Fruit fly (Drosophila melanogaster) whole organism, embryonic: Measurements from ENCODE around the gene flr.

Experiments
- CG10147 ChIP-seq: fragments of 200-800 bp; sonication (Bioruptor generic); optimal IDR thresholded peaks from 2 replicates; lab custom pipeline; 2019; ENCODE audit warnings: missing biosample characterization, mild to moderate bottlenecking, missing genetic modification characterization, moderate library complexity
- CG12104 ChIP-seq: fragments of 200-800 bp; sonication (Bioruptor generic); optimal IDR thresholded peaks from 3 replicates; lab custom pipeline; 2016; ENCODE audit warnings: missing biosample characterization, missing genetic modification characterization
- CG13775 ChIP-seq: fragments of 200-800 bp; sonication (Bioruptor generic); optimal IDR thresholded peaks from 3 replicates; lab custom pipeline; 2017; ENCODE audit warnings: missing biosample characterization, mild to moderate bottlenecking, missing genetic modification characterization
- CG15479 ChIP-seq: fragments of 200-800 bp; sonication (Bioruptor generic); optimal IDR thresholded peaks from 3 replicates; lab custom pipeline; 2019; ENCODE audit warnings: missing biosample characterization, mild to moderate bottlenecking, missing genetic modification characterization, moderate library complexity
- CG15514 ChIP-seq: fragments of 200-800 bp; sonication (Bioruptor generic); optimal IDR thresholded peaks from 3 replicates; lab custom pipeline; 2017; ENCODE audit warnings: missing biosample characterization, missing genetic modification characterization, mild to moderate bottlenecking, moderate library complexity, missing genetic modification reagents
- CG17186 ChIP-seq: fragments of 200-800 bp; sonication (Bioruptor generic); optimal IDR thresholded peaks from 3 replicates; lab custom pipeline; 2017; ENCODE audit warnings: missing biosample characterization, missing genetic modification reagents, missing genetic modification characterization
- CG17829 ChIP-seq: fragments of 200-800 bp; optimal IDR thresholded peaks from 2 replicates; lab custom pipeline; 2019; ENCODE audit warnings: missing biosample characterization, mild to moderate bottlenecking, missing genetic modification characterization, moderate library complexity
- CG18262 ChIP-seq: fragments of 200-800 bp; optimal IDR thresholded peaks from 3 replicates; lab custom pipeline; 2019; ENCODE audit warnings: missing biosample characterization, mild to moderate bottlenecking, missing genetic modification characterization, moderate library complexity
- CG18476 ChIP-seq: fragments of 200-800 bp; sonication (Bioruptor generic); optimal IDR thresholded peaks from 2 replicates; lab custom pipeline; 2016; ENCODE audit warnings: missing biosample characterization, mild to moderate bottlenecking, missing genetic modification characterization
- CG2202 ChIP-seq: fragments of 200-800 bp; sonication (Bioruptor generic); optimal IDR thresholded peaks from 2 replicates; lab custom pipeline; 2018; ENCODE audit warnings: missing biosample characterization, mild to moderate bottlenecking, missing genetic modification characterization
- CG3281 ChIP-seq: fragments of 200-800 bp; sonication (Bioruptor generic); optimal IDR thresholded peaks from 3 replicates; lab custom pipeline; 2017; ENCODE audit warnings: missing biosample characterization, mild to moderate bottlenecking, missing genetic modification characterization
- CG33213 ChIP-seq: fragments of 200-800 bp; sonication (Bioruptor generic); optimal IDR thresholded peaks from 3 replicates; lab custom pipeline; 2016; ENCODE audit warnings: missing biosample characterization, missing genetic modification characterization
- CG33557 ChIP-seq: fragments of 200-800 bp; sonication (Bioruptor generic); optimal IDR thresholded peaks from 2 replicates; lab custom pipeline; 2019; ENCODE audit warnings: missing biosample characterization, mild to moderate bottlenecking, missing genetic modification characterization, moderate library complexity
- CG34224 ChIP-seq: fragments of 200-800 bp; sonication (Bioruptor generic); IDR thresholded peaks from 3 replicates; pipeline ENCODE4 v1.3.6; 2022; ENCODE audit warnings: missing biosample characterization, missing genetic modification characterization; ENCODE audit not compliant: partially characterized antibody
- CG3726 ChIP-seq: fragments of 200-800 bp; sonication (Bioruptor generic); IDR thresholded peaks from 3 replicates; pipeline ENCODE4, ENCODE4 v1.3.6; 2022; ENCODE audit warnings: missing biosample characterization, missing genetic modification characterization
- CG3995 ChIP-seq: fragments of 200-800 bp; sonication (Bioruptor generic); optimal IDR thresholded peaks from 3 replicates; lab custom pipeline; 2016; ENCODE audit warnings: missing biosample characterization, missing genetic modification characterization
- CG6813 ChIP-seq: fragments of 200-800 bp; sonication (Bioruptor generic); optimal IDR thresholded peaks from 2 replicates; lab custom pipeline; 2017; ENCODE audit warnings: missing biosample characterization, missing genetic modification characterization, mild to moderate bottlenecking, moderate library complexity, missing genetic modification reagents
- CG8281 ChIP-seq: fragments of 200-800 bp; sonication (Bioruptor generic); optimal IDR thresholded peaks from 2 replicates; lab custom pipeline; 2018; ENCODE audit warnings: missing biosample characterization, mild to moderate bottlenecking, missing genetic modification characterization, moderate library complexity
- CG9727 ChIP-seq: fragments of 200-800 bp; sonication (Bioruptor generic); optimal IDR thresholded peaks from 3 replicates; lab custom pipeline; 2017; ENCODE audit warnings: missing biosample characterization, mild to moderate bottlenecking, missing genetic modification characterization
- Doc2 ChIP-seq: fragments of 200-800 bp; sonication (Bioruptor generic); IDR thresholded peaks from 2 replicates; pipeline ENCODE4 v1.3.6; 2022; ENCODE audit warnings: missing biosample characterization, missing genetic modification characterization
- E2f2 ChIP-seq: fragments of 200-800 bp; sonication (Bioruptor generic); IDR thresholded peaks from 2 replicates; pipeline ENCODE4 v1.3.6; 2022; ENCODE audit warnings: missing biosample characterization, missing genetic modification characterization
- Ets65A ChIP-seq: fragments of 200-800 bp; sonication (Bioruptor generic); peaks from one replicate; lab custom pipeline; 2016; ENCODE audit warnings: missing biosample characterization, missing genetic modification characterization
- GATAe ChIP-seq: fragments of 200-800 bp; sonication (Bioruptor generic); conservative IDR thresholded peaks from 2 replicates; pipeline ENCODE4 v1.3.6; 2022; ENCODE audit warnings: missing biosample characterization, missing genetic modification characterization
- Hey ChIP-seq: fragments of 200-800 bp; sonication (Bioruptor generic); optimal IDR thresholded peaks from 3 replicates; lab custom pipeline; 2018; ENCODE audit warnings: missing biosample characterization, mild to moderate bottlenecking, missing genetic modification characterization
- Max ChIP-seq: fragments of 200-800 bp; sonication (Bioruptor generic); optimal IDR thresholded peaks from 2 replicates; lab custom pipeline; 2016; ENCODE audit warnings: missing biosample characterization, mild to moderate bottlenecking, missing genetic modification characterization
- Meics ChIP-seq: fragments of 200-800 bp; sonication (Bioruptor generic); optimal IDR thresholded peaks from 2 replicates; lab custom pipeline; 2017; ENCODE audit warnings: missing biosample characterization, mild to moderate bottlenecking, missing genetic modification characterization
- Ptx1 ChIP-seq: fragments of 200-800 bp; sonication (Bioruptor generic); IDR thresholded peaks from 2 replicates; pipeline ENCODE4 v1.3.6; 2022; ENCODE audit warnings: missing biosample characterization, missing genetic modification characterization
- Rfx ChIP-seq: fragments of 200-800 bp; sonication (Bioruptor generic); IDR thresholded peaks from 2 replicates; pipeline ENCODE4 v1.3.6; 2022; ENCODE audit warnings: missing biosample characterization, missing genetic modification characterization
- Sin3A ChIP-seq: fragments of >200 bp; optimal IDR thresholded peaks from 2 replicates; lab custom pipeline; 2018
- YL-1 ChIP-seq: fragments of 200-800 bp; sonication (Bioruptor generic); optimal IDR thresholded peaks from 3 replicates; lab custom pipeline; 2017; ENCODE audit warnings: missing biosample characterization, mild to moderate bottlenecking, missing genetic modification characterization
- corto ChIP-seq: fragments of 200-800 bp; sonication (Bioruptor generic); optimal IDR thresholded peaks from 2 replicates; lab custom pipeline; 2016; ENCODE audit warnings: missing biosample characterization, mild to moderate bottlenecking, missing genetic modification characterization, moderate library complexity
- esg ChIP-seq: fragments of 200-800 bp; sonication (Bioruptor generic); conservative IDR thresholded peaks from 2 replicates; pipeline ENCODE4 v1.3.6; 2022; ENCODE audit warnings: missing biosample characterization, missing genetic modification characterization
- fd102C ChIP-seq: fragments of 200-800 bp; sonication (Bioruptor generic); optimal IDR thresholded peaks from 2 replicates; lab custom pipeline; 2018; ENCODE audit warnings: missing biosample characterization, mild to moderate bottlenecking, missing genetic modification characterization, moderate library complexity
- fu2 ChIP-seq: fragments of 200-800 bp; sonication (Bioruptor generic); optimal IDR thresholded peaks from 2 replicates; lab custom pipeline; 2016; ENCODE audit warnings: missing biosample characterization, missing genetic modification characterization
- grau ChIP-seq: fragments of 200-800 bp; optimal IDR thresholded peaks from 3 replicates; lab custom pipeline; 2019; ENCODE audit warnings: missing biosample characterization, mild to moderate bottlenecking, missing genetic modification characterization, moderate library complexity
- hb ChIP-seq: fragments of 200-800 bp; sonication (Bioruptor generic); IDR thresholded peaks from 3 replicates; pipeline ENCODE4 v1.3.6; 2022; ENCODE audit warnings: missing biosample characterization, missing genetic modification characterization; ENCODE audit not compliant: partially characterized antibody
- inv ChIP-seq: fragments of 200-800 bp; sonication (Bioruptor generic); IDR thresholded peaks from 2 replicates; pipeline ENCODE4 v1.3.6; 2022; ENCODE audit warnings: missing biosample characterization, missing genetic modification characterization; ENCODE audit not compliant: partially characterized antibody
- jigr1 ChIP-seq: fragments of 200-800 bp; sonication (Bioruptor generic); IDR thresholded peaks from 3 replicates; pipeline ENCODE4 v1.3.6; 2022; ENCODE audit warnings: missing biosample characterization, missing genetic modification characterization
- lbe ChIP-seq: fragments of 200-800 bp; sonication (Bioruptor generic); optimal IDR thresholded peaks from 2 replicates; lab custom pipeline; 2016; ENCODE audit warnings: missing biosample characterization, mild to moderate bottlenecking, missing genetic modification characterization
- mld ChIP-seq: fragments of 200-800 bp; sonication (Bioruptor generic); IDR thresholded peaks from 3 replicates; pipeline ENCODE4 v1.3.6; 2022; ENCODE audit warnings: missing biosample characterization, missing genetic modification characterization; ENCODE audit not compliant: partially characterized antibody
- nerfin-2 ChIP-seq: fragments of 200-800 bp; sonication (Bioruptor generic); IDR thresholded peaks from 2 replicates; pipeline ENCODE4 v1.3.6; 2022; ENCODE audit warnings: missing biosample characterization, missing genetic modification characterization; ENCODE audit not compliant: partially characterized antibody
- rib ChIP-seq: fragments of 200-800 bp; sonication (Bioruptor generic); IDR thresholded peaks from 2 replicates; pipeline ENCODE4 v1.3.6; 2022; ENCODE audit warnings: missing biosample characterization, missing genetic modification characterization
- so ChIP-seq: fragments of 200-800 bp; sonication (Bioruptor generic); IDR thresholded peaks from 3 replicates; pipeline ENCODE4 v1.3.6; 2022; ENCODE audit warnings: missing biosample characterization, missing genetic modification characterization
- sug ChIP-seq: fragments of 200-800 bp; optimal IDR thresholded peaks from 2 replicates; lab custom pipeline; 2019; ENCODE audit warnings: missing biosample characterization, mild to moderate bottlenecking, missing genetic modification characterization, moderate library complexity
- tll ChIP-seq, 2 experiments: fragments of 200-800 bp in 1 of 2; fragments of >200 bp in 1 of 2; sonication (Bioruptor generic) in 1 of 2; optimal IDR thresholded peaks; 2 replicates each; lab custom pipeline; 2017 to 2019; ENCODE audit warnings: missing biosample characterization in 2 of 2, missing genetic modification characterization in 2 of 2, mild to moderate bottlenecking in 1 of 2, moderate library complexity in 1 of 2
- tna ChIP-seq: fragments of 200-800 bp; sonication (Bioruptor generic); IDR thresholded peaks from 2 replicates; pipeline ENCODE4 v1.3.6; 2022; ENCODE audit warnings: missing biosample characterization, missing genetic modification characterization; ENCODE audit not compliant: partially characterized antibody
- twi ChIP-seq: fragments of 200-800 bp; optimal IDR thresholded peaks from 2 replicates; lab custom pipeline; 2019; ENCODE audit warnings: missing biosample characterization, mild to moderate bottlenecking, missing genetic modification characterization, moderate library complexity
- zen ChIP-seq: fragments of 200-800 bp; sonication (Bioruptor generic); optimal IDR thresholded peaks from 3 replicates; lab custom pipeline; 2018; ENCODE audit warnings: missing biosample characterization, mild to moderate bottlenecking, missing genetic modification characterization, moderate library complexity

The flr gene

DNA sequence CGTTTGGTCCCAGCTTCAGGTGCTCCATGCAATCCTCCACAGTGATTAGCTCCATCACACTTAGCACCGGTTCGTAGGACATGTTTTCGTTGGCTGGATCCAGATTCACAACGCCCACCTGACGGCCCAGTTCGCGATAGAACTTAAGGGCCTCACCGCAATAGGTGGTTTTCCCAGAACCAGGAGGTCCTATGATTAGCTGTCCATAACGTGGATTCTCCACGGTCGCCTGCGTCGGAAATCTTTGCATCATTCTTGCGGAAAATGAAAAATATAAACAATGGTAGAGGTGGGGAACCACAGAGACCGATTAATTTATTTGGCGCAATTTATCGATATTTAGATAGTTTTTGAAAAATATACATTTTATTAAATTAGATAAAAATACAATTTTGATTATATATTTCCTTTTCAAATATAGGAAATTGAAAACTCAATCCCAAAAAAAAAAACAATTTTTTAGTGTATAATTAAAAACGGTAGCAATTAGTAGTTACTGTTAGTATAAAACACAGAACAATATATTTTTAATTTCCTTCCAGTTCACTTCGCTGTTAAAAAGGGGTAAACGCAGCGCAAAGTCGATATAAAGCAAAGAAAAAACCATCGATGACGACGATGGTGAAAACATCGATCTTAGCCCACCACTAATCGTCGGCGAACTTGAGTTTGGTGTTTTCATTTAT, at the start of gene flr, which contains the start of gene CG10222 (continued):
- TF ChIP-seq nerfin-2 (GFP tag; lab: Robert Waterston, UW) (peak; percentile 44; the same call in 1 of the 2 replicates), CG15514 (GFP tag; lab: Kevin White, UChicago) (peak; percentile 40), grau (tag; lab: Kevin White, UChicago) (peak; percentile 6), CG3281 (GFP tag; lab: Kevin White, UChicago) (peak; percentile 15), Doc2 (GFP tag; lab: Robert Waterston, UW) (no peak), tna (peak; percentile 22; the same call in 1 of the 2 replicates), sug (tag; lab: Kevin White, UChicago) (peak; percentile 8), CG17186 (GFP tag; lab: Kevin White, UChicago) (peak; percentile 62), CG2202 (tag; lab: Kevin White, UChicago) (no peak), Ptx1 (GFP tag; lab: Robert Waterston, UW) (no peak), CG9727 (GFP tag; lab: Kevin White, UChicago) (peak; percentile 17), CG17829 (tag; lab: Kevin White, UChicago) (peak; percentile 40), Max (peak; percentile 30), CG3995 (GFP tag; lab: Kevin White, UChicago) (peak; percentile 17), corto (GFP tag; lab: Kevin White, UChicago) (no peak), inv (GFP tag; lab: Robert Waterston, UW) (peak; percentile 64), fd102C (GFP tag; lab: Kevin White, UChicago) (no peak), fu2 (GFP tag; lab: Kevin White, UChicago) (no peak), Rfx (peak; percentile 43; the same call in 1 of the 2 replicates), CG18476 (GFP tag; lab: Kevin White, UChicago) (no peak), CG3726 (GFP tag; lab: Robert Waterston, UW) (no peak), mld (GFP tag; lab: Robert Waterston, UW) (0 out of 3 replicates have a peak, but pooled peaks have one; percentile 62), jigr1 (GFP tag; lab: Robert Waterston, UW) (peak; percentile 14; the same call in 1 of the 3 replicates), CG18262 (tag; lab: Kevin White, UChicago) (peak; percentile 32), Sin3A (peak; percentile 3), CG13775 (no peak), CG12104 (GFP tag; lab: Kevin White, UChicago) (peak; percentile 20), hb (GFP tag; lab: Robert Waterston, UW) (peak; percentile 69), CG33557 (no peak), CG10147 (GFP tag; lab: Kevin White, UChicago) (peak; percentile 17), CG34224 (GFP tag; lab: Robert Waterston, UW) (peak; percentile 58; the same call in 2 of the 3 replicates), E2f2 (peak; percentile 80), CG15479 (no peak)

DNA sequence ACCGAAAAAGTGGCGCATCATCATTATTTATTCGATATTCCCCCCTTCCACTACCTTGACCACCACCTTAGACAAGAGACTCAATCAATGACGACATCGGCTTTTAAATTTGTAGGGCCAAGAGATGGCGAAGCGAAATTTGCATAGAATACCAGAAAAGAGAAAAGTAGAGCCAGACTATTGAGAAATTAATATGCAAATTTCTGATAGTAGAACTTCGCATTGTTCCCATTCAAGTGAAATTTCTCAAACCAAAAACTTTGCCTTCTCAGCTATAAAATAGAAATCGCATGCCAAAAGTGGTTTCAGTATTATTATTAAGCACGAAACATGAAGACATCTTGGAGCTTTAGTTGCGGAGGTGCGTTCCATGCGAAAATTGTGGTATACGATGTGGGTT, 35.0 kb upstream of the flr start, which contains the start of gene CG14111:
Gene CG14111 (plus strand): TSS at position 301 of the 400 bp plus-strand sequence.
- TF ChIP-seq Ets65A (GFP tag; lab: Kevin White, UChicago), result peak; percentile 0
- TF ChIP-seq Meics (GFP tag; lab: Kevin White, UChicago), result no peak
- TF ChIP-seq, all 482 proteins: peak for 1

DNA sequence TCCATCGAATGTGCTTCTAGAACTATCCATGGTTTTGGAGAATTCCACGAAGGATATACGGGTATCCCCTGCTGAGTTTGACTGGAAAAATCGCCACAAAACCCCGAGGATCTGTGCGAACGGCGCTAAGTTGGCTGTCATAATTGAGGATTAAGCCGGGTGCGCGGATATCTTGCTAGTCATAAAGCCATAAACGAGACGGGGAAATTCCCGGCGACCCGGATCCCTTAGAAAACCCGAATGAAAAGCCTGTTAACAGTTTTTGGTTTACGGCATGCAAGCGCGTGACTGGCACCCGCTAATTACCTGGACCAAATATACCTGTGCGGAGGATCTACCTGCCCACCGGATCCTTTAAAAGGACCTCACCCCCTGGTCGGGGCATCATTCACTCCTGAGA, 34.4 kb upstream of the flr start, which contains the start of gene SNCF:
Gene SNCF (plus strand): TSS at position 382 of the 400 bp plus-strand sequence.
- TF ChIP-seq so (GFP tag; lab: Robert Waterston, UW) (no peak), zen (peak; percentile 98), Hey (tag; lab: Kevin White, UChicago) (no peak), CG6813 (no peak), twi (tag; lab: Kevin White, UChicago) (peak; percentile 54), lbe (GFP tag; lab: Kevin White, UChicago) (no peak), YL-1 (GFP tag; lab: Kevin White, UChicago) (no peak), esg (GFP tag; lab: Robert Waterston, UW) (no peak), rib (GFP tag; lab: Robert Waterston, UW) (no peak), tll (GFP tag; optimal IDR thresholded peaks at IDR 0.05; lab: Kevin White, UChicago) (peak in 1 of 2 experiments; percentile 87), GATAe (no peak), CG33213 (no peak), CG8281 (tag; lab: Kevin White, UChicago) (no peak)
